Fruit fly (Drosophila melanogaster) whole organism, embryonic: ENCODE results near the gene Tmc.

Experiments used
- Aef1 ChIP-seq: fragments of 200-800 bp; sonication (Bioruptor generic); IDR thresholded peaks from 3 replicates; pipeline ENCODE4 v1.3.6; 2022; ENCODE audit warnings: missing biosample characterization, missing genetic modification characterization
- Asciz ChIP-seq: fragments of 200-800 bp; sonication (Bioruptor generic); optimal IDR thresholded peaks from 2 replicates; lab custom pipeline; 2017; ENCODE audit warnings: missing biosample characterization, mild to moderate bottlenecking, missing genetic modification characterization, missing genetic modification reagents
- Blimp-1 ChIP-seq: fragments of 200-800 bp; sonication (Bioruptor generic); optimal IDR thresholded peaks from 3 replicates; lab custom pipeline; 2018; ENCODE audit warnings: missing biosample characterization, missing genetic modification characterization, mild to moderate bottlenecking, moderate library complexity, missing genetic modification reagents
- CG10366 ChIP-seq: fragments of 200-800 bp; sonication (Bioruptor generic); IDR thresholded peaks from 2 replicates; pipeline ENCODE4 v1.3.6; 2022; ENCODE audit warnings: missing biosample characterization, missing genetic modification characterization
- CG10959 ChIP-seq: fragments of 200-800 bp; sonication (Bioruptor generic); IDR thresholded peaks from 2 replicates; pipeline ENCODE4 v1.3.6; 2022; ENCODE audit warnings: missing biosample characterization, missing genetic modification characterization
- CG10979 ChIP-seq: fragments of 200-800 bp; sonication (Bioruptor generic); optimal IDR thresholded peaks from 2 replicates; lab custom pipeline; 2018; ENCODE audit warnings: missing biosample characterization, mild to moderate bottlenecking, missing genetic modification characterization, moderate library complexity
- CG11398 ChIP-seq: fragments of 200-800 bp; sonication (Bioruptor generic); optimal IDR thresholded peaks from 2 replicates; lab custom pipeline; 2016; ENCODE audit warnings: missing biosample characterization, missing genetic modification characterization
- CG11504 ChIP-seq: fragments of 200-800 bp; sonication (Bioruptor generic); optimal IDR thresholded peaks from 3 replicates; lab custom pipeline; 2019; ENCODE audit warnings: missing biosample characterization, mild to moderate bottlenecking, missing genetic modification characterization, moderate library complexity
- CG12391 ChIP-seq: fragments of 200-800 bp; sonication (Bioruptor generic); optimal IDR thresholded peaks from 3 replicates; lab custom pipeline; 2018; ENCODE audit warnings: missing biosample characterization, mild to moderate bottlenecking, missing genetic modification characterization, moderate library complexity
- CG13424 ChIP-seq: fragments of 200-800 bp; sonication (Bioruptor generic); optimal IDR thresholded peaks from 2 replicates; lab custom pipeline; 2019; ENCODE audit warnings: missing biosample characterization, mild to moderate bottlenecking, missing genetic modification characterization, moderate library complexity
- CG15269 ChIP-seq: fragments of 200-800 bp; sonication (Bioruptor generic); optimal IDR thresholded peaks from 2 replicates; lab custom pipeline; 2018; ENCODE audit warnings: missing biosample characterization, mild to moderate bottlenecking, missing genetic modification characterization, moderate library complexity
- CG1603 ChIP-seq: fragments of 200-800 bp; sonication (Bioruptor generic); optimal IDR thresholded peaks from 2 replicates; lab custom pipeline; 2019; ENCODE audit warnings: missing biosample characterization, mild to moderate bottlenecking, missing genetic modification characterization, moderate library complexity
- CG16863 ChIP-seq: fragments of 200-800 bp; sonication (Bioruptor generic); optimal IDR thresholded peaks from 3 replicates; lab custom pipeline; 2016; ENCODE audit warnings: missing biosample characterization, missing genetic modification characterization
- CG17359 ChIP-seq: fragments of 200-800 bp; sonication (Bioruptor generic); optimal IDR thresholded peaks from 3 replicates; lab custom pipeline; 2018; ENCODE audit warnings: missing biosample characterization, mild to moderate bottlenecking, missing genetic modification characterization, moderate library complexity
- CG2129 ChIP-seq: fragments of 200-800 bp; sonication (Bioruptor generic); IDR thresholded peaks from 2 replicates; pipeline ENCODE4 v1.3.6; 2022; ENCODE audit warnings: missing biosample characterization, missing genetic modification characterization; ENCODE audit not compliant: partially characterized antibody
- CG30403 ChIP-seq: fragments of 200-800 bp; sonication (Bioruptor generic); optimal IDR thresholded peaks from 3 replicates; lab custom pipeline; 2016; ENCODE audit warnings: missing biosample characterization, missing genetic modification characterization
- CG32532 ChIP-seq: fragments of 200-800 bp; sonication (Bioruptor generic); IDR thresholded peaks from 2 replicates; pipeline ENCODE4 v1.3.6; 2022; ENCODE audit warnings: missing biosample characterization, missing genetic modification characterization
- CG4424 ChIP-seq: fragments of 200-800 bp; sonication (Bioruptor generic); optimal IDR thresholded peaks from 3 replicates; lab custom pipeline; 2016; ENCODE audit warnings: missing biosample characterization, missing genetic modification characterization
- CG6689 ChIP-seq: fragments of 200-800 bp; sonication (Bioruptor generic); IDR thresholded peaks from 2 replicates; pipeline ENCODE4 v1.3.6; 2022; ENCODE audit warnings: missing biosample characterization, missing genetic modification characterization
- CG7271 ChIP-seq: fragments of 200-800 bp; sonication (Bioruptor generic); optimal IDR thresholded peaks from 2 replicates; lab custom pipeline; 2018; ENCODE audit warnings: missing biosample characterization, mild to moderate bottlenecking, missing genetic modification characterization, moderate library complexity
- CG8089 ChIP-seq: fragments of 200-800 bp; sonication (Bioruptor generic); optimal IDR thresholded peaks from 3 replicates; lab custom pipeline; 2016; ENCODE audit warnings: missing biosample characterization, missing genetic modification characterization
- CG9215 ChIP-seq: fragments of 200-800 bp; sonication (Bioruptor generic); IDR thresholded peaks from 2 replicates; pipeline ENCODE4 v1.3.6; 2022; ENCODE audit warnings: missing biosample characterization, missing genetic modification characterization
- CG9817 ChIP-seq: fragments of 200-800 bp; sonication (Bioruptor generic); optimal IDR thresholded peaks from 2 replicates; lab custom pipeline; 2018; ENCODE audit warnings: missing biosample characterization, mild to moderate bottlenecking, missing genetic modification characterization, moderate library complexity
- Dad ChIP-seq: fragments of 200-800 bp; sonication (Bioruptor generic); optimal IDR thresholded peaks from 3 replicates; lab custom pipeline; 2016; ENCODE audit warnings: missing biosample characterization, missing genetic modification characterization
- Fer3 ChIP-seq: fragments of 200-800 bp; sonication (Bioruptor generic); optimal IDR thresholded peaks from 2 replicates; lab custom pipeline; 2018; ENCODE audit warnings: missing biosample characterization, mild to moderate bottlenecking, missing genetic modification characterization, moderate library complexity
- HmgD ChIP-seq: fragments of 200-800 bp; sonication (Bioruptor generic); optimal IDR thresholded peaks from 3 replicates; lab custom pipeline; 2016; ENCODE audit warnings: missing biosample characterization, missing genetic modification characterization
- Hr39 ChIP-seq: fragments of >200 bp; optimal IDR thresholded peaks from 2 replicates; lab custom pipeline; 2017
- MTF-1 ChIP-seq: fragments of 200-800 bp; sonication (Bioruptor generic); optimal IDR thresholded peaks from 2 replicates; lab custom pipeline; 2018; ENCODE audit warnings: missing biosample characterization, mild to moderate bottlenecking, missing genetic modification characterization, borderline replicate concordance
- Mes4 ChIP-seq: fragments of 200-800 bp; sonication (Bioruptor generic); optimal IDR thresholded peaks from 2 replicates; lab custom pipeline; 2016; ENCODE audit warnings: missing biosample characterization, missing genetic modification characterization
- Oli ChIP-seq: fragments of 200-800 bp; sonication (Bioruptor generic); optimal IDR thresholded peaks from 2 replicates; lab custom pipeline; 2018; ENCODE audit warnings: missing biosample characterization, mild to moderate bottlenecking, missing genetic modification characterization, moderate library complexity
- Optix ChIP-seq: fragments of 200-800 bp; sonication (Bioruptor generic); IDR thresholded peaks from 3 replicates; pipeline ENCODE4 v1.3.6; 2022; ENCODE audit warnings: missing biosample characterization, missing genetic modification characterization
- PHDP ChIP-seq: fragments of 200-800 bp; sonication (Bioruptor generic); optimal IDR thresholded peaks from 3 replicates; lab custom pipeline; 2018; ENCODE audit warnings: missing biosample characterization, mild to moderate bottlenecking, missing genetic modification characterization, moderate library complexity
- Ptx1 ChIP-seq: fragments of 200-800 bp; sonication (Bioruptor generic); IDR thresholded peaks from 2 replicates; pipeline ENCODE4 v1.3.6; 2022; ENCODE audit warnings: missing biosample characterization, missing genetic modification characterization
- Sox102F ChIP-seq: fragments of 200-800 bp; sonication (Bioruptor generic); optimal IDR thresholded peaks from 2 replicates; lab custom pipeline; 2018; ENCODE audit warnings: missing biosample characterization, mild to moderate bottlenecking, missing genetic modification characterization, moderate library complexity
- Xrp1 ChIP-seq: fragments of 200-800 bp; sonication (Bioruptor generic); IDR thresholded peaks from 2 replicates; pipeline ENCODE4 v1.3.6; 2022; ENCODE audit warnings: missing biosample characterization, missing genetic modification characterization
- abd-A ChIP-seq: fragments of 200-800 bp; sonication (Bioruptor generic); optimal IDR thresholded peaks from 3 replicates; lab custom pipeline; 2019; ENCODE audit warnings: missing biosample characterization, mild to moderate bottlenecking, missing genetic modification characterization, moderate library complexity
- caup ChIP-seq: fragments of 200-800 bp; sonication (Bioruptor generic); optimal IDR thresholded peaks from 3 replicates; lab custom pipeline; 2017; ENCODE audit warnings: missing biosample characterization, mild to moderate bottlenecking, missing genetic modification characterization, moderate library complexity; ENCODE audit not compliant: severe bottlenecking
- crc ChIP-seq: fragments of 200-800 bp; sonication (Bioruptor generic); optimal IDR thresholded peaks from 2 replicates; lab custom pipeline; 2016; ENCODE audit warnings: missing biosample characterization, missing genetic modification characterization
- gcm ChIP-seq: fragments of 200-800 bp; sonication (Bioruptor generic); optimal IDR thresholded peaks from 2 replicates; lab custom pipeline; 2019; ENCODE audit warnings: missing biosample characterization, mild to moderate bottlenecking, missing genetic modification characterization, moderate library complexity
- grau ChIP-seq: fragments of 200-800 bp; optimal IDR thresholded peaks from 3 replicates; lab custom pipeline; 2019; ENCODE audit warnings: missing biosample characterization, mild to moderate bottlenecking, missing genetic modification characterization, moderate library complexity
- hbn ChIP-seq: fragments of 200-800 bp; sonication (Bioruptor generic); IDR thresholded peaks from 2 replicates; pipeline ENCODE4 v1.3.6; 2022; ENCODE audit warnings: missing biosample characterization, missing genetic modification characterization; ENCODE audit not compliant: partially characterized antibody
- jigr1 ChIP-seq: fragments of 200-800 bp; sonication (Bioruptor generic); IDR thresholded peaks from 3 replicates; pipeline ENCODE4 v1.3.6; 2022; ENCODE audit warnings: missing biosample characterization, missing genetic modification characterization
- jing ChIP-seq: fragments of 200-800 bp; sonication (Bioruptor generic); optimal IDR thresholded peaks from 2 replicates; lab custom pipeline; 2018; ENCODE audit warnings: missing biosample characterization, mild to moderate bottlenecking, missing genetic modification characterization
- kah ChIP-seq: fragments of 200-800 bp; sonication (Bioruptor generic); optimal IDR thresholded peaks from 2 replicates; lab custom pipeline; 2018; ENCODE audit warnings: missing biosample characterization, mild to moderate bottlenecking, missing genetic modification characterization
- kay ChIP-seq: fragments of 200-800 bp; sonication (Bioruptor generic); optimal IDR thresholded peaks from 2 replicates; lab custom pipeline; 2016; ENCODE audit warnings: missing biosample characterization, missing genetic modification characterization
- lab ChIP-seq: fragments of 200-800 bp; sonication (Bioruptor generic); optimal IDR thresholded peaks from 3 replicates; lab custom pipeline; 2017; ENCODE audit warnings: missing biosample characterization, missing genetic modification characterization, mild to moderate bottlenecking, moderate library complexity, missing genetic modification reagents
- pnt ChIP-seq: fragments of 200-800 bp; sonication (Bioruptor generic); optimal IDR thresholded peaks from 3 replicates; lab custom pipeline; 2016; ENCODE audit warnings: missing biosample characterization, missing genetic modification characterization
- tap ChIP-seq: fragments of 200-800 bp; optimal IDR thresholded peaks from 3 replicates; lab custom pipeline; 2019; ENCODE audit warnings: missing biosample characterization, mild to moderate bottlenecking, missing genetic modification characterization, moderate library complexity
- trh ChIP-seq: fragments of 200-800 bp; sonication (Bioruptor generic); optimal IDR thresholded peaks from 2 replicates; lab custom pipeline; 2016; ENCODE audit warnings: missing biosample characterization, missing genetic modification characterization
- unpg ChIP-seq: fragments of 200-800 bp; sonication (Bioruptor generic); optimal IDR thresholded peaks from 3 replicates; lab custom pipeline; 2018; ENCODE audit warnings: missing biosample characterization, mild to moderate bottlenecking, missing genetic modification characterization, moderate library complexity
- zfh2 ChIP-seq: fragments of 200-800 bp; sonication (Bioruptor generic); optimal IDR thresholded peaks from 2 replicates; lab custom pipeline; 2016; ENCODE audit warnings: missing biosample characterization, missing genetic modification characterization

Gene Tmc

DNA sequence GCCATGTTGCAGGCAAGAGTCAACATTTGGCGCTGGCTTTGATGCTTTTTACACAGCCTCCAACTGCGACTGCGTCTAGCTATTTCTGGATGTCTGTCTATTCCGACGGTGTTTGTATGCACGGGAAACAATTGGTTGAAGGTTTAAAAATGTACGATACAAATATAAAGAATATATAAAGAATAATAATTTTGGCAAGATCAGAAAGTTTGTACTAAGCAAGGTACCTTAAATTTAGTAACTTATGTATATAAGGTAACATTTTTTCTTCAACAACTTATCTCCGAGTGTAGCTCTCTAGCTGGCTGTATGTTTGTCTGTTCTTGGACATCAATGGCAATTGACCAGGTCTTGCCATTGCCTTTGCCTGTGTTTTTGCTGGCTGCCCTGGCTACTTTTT lies 30.7 kb upstream of the Tmc start:
- TF ChIP-seq CG10959 (GFP tag; lab: Robert Waterston, UW) (no peak), CG1603 (tag; lab: Kevin White, UChicago) (peak; percentile 28), CG8089 (GFP tag; lab: Kevin White, UChicago) (no peak), CG17359 (peak; percentile 35), CG6689 (0 out of 2 replicates have a peak, but pooled peaks have one; percentile 12), CG10366 (GFP tag; lab: Robert Waterston, UW) (peak; percentile 27; the same call in 1 of the 2 replicates), CG10979 (tag; lab: Kevin White, UChicago) (peak; percentile 42), CG11504 (tag; lab: Kevin White, UChicago) (peak; percentile 56), jigr1 (no peak), tap (tag; lab: Kevin White, UChicago) (peak; percentile 34), CG11398 (GFP tag; lab: Kevin White, UChicago) (no peak), caup (GFP tag; lab: Kevin White, UChicago) (no peak), lab (peak; percentile 53), CG7271 (tag; lab: Kevin White, UChicago) (no peak), CG9817 (tag; lab: Kevin White, UChicago) (no peak), grau (tag; lab: Kevin White, UChicago) (peak; percentile 22), unpg (GFP tag; lab: Kevin White, UChicago) (peak; percentile 35), Mes4 (GFP tag; lab: Kevin White, UChicago) (no peak), CG15269 (tag; lab: Kevin White, UChicago) (peak; percentile 11), HmgD (GFP tag; lab: Kevin White, UChicago) (no peak), CG32532 (GFP tag; lab: Robert Waterston, UW) (no peak), CG4424 (GFP tag; lab: Kevin White, UChicago) (peak; percentile 16), Sox102F (GFP tag; lab: Kevin White, UChicago) (peak; percentile 52), gcm (GFP tag; lab: Kevin White, UChicago) (no peak), kah (GFP tag; lab: Kevin White, UChicago) (no peak), kay (GFP tag; lab: Kevin White, UChicago) (no peak), Xrp1 (GFP tag; lab: Robert Waterston, UW) (peak; percentile 40; the same call in 1 of the 2 replicates), Blimp-1 (GFP tag; lab: Kevin White, UChicago) (peak; percentile 58), jing (GFP tag; lab: Kevin White, UChicago) (no peak), hbn (GFP tag; lab: Robert Waterston, UW) (no peak), CG2129 (GFP tag; lab: Robert Waterston, UW) (no peak), CG13424 (tag; lab: Kevin White, UChicago) (peak; percentile 12), PHDP (tag; lab: Kevin White, UChicago) (peak; percentile 22), Hr39 (lab: Kevin White, UChicago) (no peak), Oli (tag; lab: Kevin White, UChicago) (peak; percentile 15), zfh2 (GFP tag; lab: Kevin White, UChicago) (no peak), Fer3 (tag; lab: Kevin White, UChicago) (no peak), crc (no peak), CG9215 (no peak), abd-A (no peak), Ptx1 (peak; percentile 28; the same call in 1 of the 2 replicates), Dad (no peak), CG16863 (GFP tag; lab: Kevin White, UChicago) (no peak), Optix (GFP tag; lab: Robert Waterston, UW) (no peak), trh (GFP tag; lab: Kevin White, UChicago) (no peak), pnt (no peak), MTF-1 (GFP tag; lab: Kevin White, UChicago) (no peak), CG30403 (peak; percentile 25), Asciz (GFP tag; lab: Kevin White, UChicago) (peak; percentile 18), Aef1 (GFP tag; lab: Robert Waterston, UW) (no peak), CG12391 (tag; lab: Kevin White, UChicago) (no peak)
